Fruit fly (Drosophila melanogaster) whole organism, wandering third instar larva: ENCODE measurements around the gene Tsp29Fb.

Source experiments
- Abd-B ChIP-seq: fragments of >200 bp; optimal IDR thresholded peaks from 2 replicates; lab custom pipeline; 2017; ENCODE audit warnings: missing biosample characterization, missing genetic modification characterization
- Hr78 ChIP-seq: fragments of >200 bp; optimal IDR thresholded peaks from 2 replicates; lab custom pipeline; 2017; ENCODE audit warnings: missing biosample characterization, missing genetic modification characterization
- foxo ChIP-seq, 2 experiments: fragments of 200-800 bp; sonication (Bioruptor generic); optimal IDR thresholded peaks; 2 replicates in 1 of 2; 3 replicates in 1 of 2; lab custom pipeline; 2016 to 2017; ENCODE audit warnings: missing biosample characterization in 2 of 2, missing genetic modification characterization in 2 of 2
- fru ChIP-seq: fragments of 200-800 bp; sonication (Bioruptor generic); optimal IDR thresholded peaks from 3 replicates; lab custom pipeline; 2016; ENCODE audit warnings: missing biosample characterization, mild to moderate bottlenecking, missing genetic modification characterization
- jim ChIP-seq: fragments of 175-275, 200-325 bp; sonication (Bioruptor generic); optimal IDR thresholded peaks from 2 replicates; lab custom pipeline; 2016; ENCODE audit warnings: missing biosample characterization, mild to moderate bottlenecking, missing genetic modification characterization
- lola ChIP-seq: fragments of >200 bp; optimal IDR thresholded peaks from 2 replicates; lab custom pipeline; 2017; ENCODE audit warnings: missing biosample characterization, missing genetic modification characterization
- psq ChIP-seq: fragments of 200-800 bp; sonication (Bioruptor generic); optimal IDR thresholded peaks from 3 replicates; lab custom pipeline; 2017; ENCODE audit warnings: missing biosample characterization, mild to moderate bottlenecking, missing genetic modification characterization, moderate library complexity
- sv ChIP-seq: fragments of 200-800 bp; sonication (Bioruptor generic); optimal IDR thresholded peaks from 3 replicates; lab custom pipeline; 2016; ENCODE audit warnings: missing biosample characterization, missing genetic modification characterization
- tai ChIP-seq: sonication (Bioruptor generic); optimal IDR thresholded peaks from 2 replicates; lab custom pipeline; 2016; ENCODE audit warnings: missing biosample characterization, missing genetic modification characterization
- usp ChIP-seq: fragments of >200 bp; optimal IDR thresholded peaks from 2 replicates; lab custom pipeline; 2017; ENCODE audit warnings: missing biosample characterization, missing genetic modification characterization

dm6 chr2L:8949919-8950722, 12.9 kb downstream of the Tsp29Fb start:
- TF ChIP-seq usp (GFP tag; lab: Kevin White, UChicago): no peak
- TF ChIP-seq jim (GFP tag; lab: Kevin White, UChicago): no peak
- peak; percentile 25 for TF ChIP-seq tai (GFP tag; lab: Kevin White, UChicago)
- peak; percentile 80 for TF ChIP-seq psq (GFP tag; lab: Kevin White, UChicago)
- peak in 1 of 2 experiments; percentile 71 for TF ChIP-seq foxo (GFP tag; optimal IDR thresholded peaks at IDR 0.05; lab: Kevin White, UChicago)
- TF ChIP-seq sv: no peak
- TF ChIP-seq Hr78 (GFP tag; lab: Kevin White, UChicago): no peak
- TF ChIP-seq fru: peak; percentile 95
- TF ChIP-seq lola (GFP tag; lab: Kevin White, UChicago): no peak
- no peak for TF ChIP-seq Abd-B (GFP tag; lab: Kevin White, UChicago)
